Fruit fly (Drosophila melanogaster): ENCODE results near the gene fy.
A peak's percentile ranks its signal among the peaks of the same experiment; 100 is the strongest.

fy gene

dm6 chr2L:8384108-8384601 lies 18.9 kb downstream of the fy start, which contains the start of the genes Dad1 and CG13384 (continued):
- TF ChIP-seq CG4328 (GFP tag; optimal IDR thresholded peaks at IDR 0.05) (peak; percentile 89), CG33557 (GFP tag; optimal IDR thresholded peaks at IDR 0.05) (peak; percentile 93), CG12236 (GFP tag; optimal IDR thresholded peaks at IDR 0.05) (no peak), peb (GFP tag; IDR thresholded peaks at IDR 0.05) (peak; percentile 85), HmgZ (tag; optimal IDR thresholded peaks at IDR 0.05) (peak; percentile 86), CG17612 (GFP tag; IDR thresholded peaks at IDR 0.05) (peak; percentile 82), disco-r (GFP tag; optimal IDR thresholded peaks at IDR 0.05) (no peak), CG9797 (GFP tag; optimal IDR thresholded peaks at IDR 0.05) (peak; percentile 69), Pdp1 (GFP tag; optimal IDR thresholded peaks at IDR 0.05) (peak; percentile 49 to 74), shn (GFP tag; optimal IDR thresholded peaks at IDR 0.05) (peak; percentile 35), al (GFP tag; IDR thresholded peaks at IDR 0.05) (peak; percentile 95), Asciz (GFP tag; optimal IDR thresholded peaks at IDR 0.05) (peak; percentile 80), Blimp-1 (GFP tag; optimal IDR thresholded peaks at IDR 0.05) (peak; percentile 88), dmrt11E (tag; optimal IDR thresholded peaks at IDR 0.05) (peak; percentile 91), jing (GFP tag; optimal IDR thresholded peaks at IDR 0.05) (no peak), Dref (GFP tag; IDR thresholded peaks at IDR 0.05) (peak; percentile 61), Doc2 (GFP tag; IDR thresholded peaks at IDR 0.05) (0 out of 2 replicates have a peak, but pooled peaks have one; percentile 22), CG15696 (tag; optimal IDR thresholded peaks at IDR 0.05) (peak; percentile 94), otp (GFP tag; IDR thresholded peaks at IDR 0.05) (0 out of 3 replicates have a peak, but pooled peaks have one; percentile 55), pb (GFP tag; optimal IDR thresholded peaks at IDR 0.05) (no peak), CG16813 (GFP tag; IDR thresholded peaks at IDR 0.05; ENCODE audit: partially characterized antibody) (peak; percentile 51; the same call in 1 of the 3 replicates), CG11560 (tag; IDR thresholded peaks at IDR 0.05) (peak; percentile 82), Dbx (GFP tag; IDR thresholded peaks at IDR 0.05) (peak; percentile 93), sc (optimal IDR thresholded peaks at IDR 0.05) (no peak), sc (GFP tag; optimal IDR thresholded peaks at IDR 0.05) (peak; percentile 72), phol (tag; optimal IDR thresholded peaks at IDR 0.05) (peak; percentile 94), CG1529 (GFP tag; optimal IDR thresholded peaks at IDR 0.05) (peak; percentile 81), dysf (GFP tag; IDR thresholded peaks at IDR 0.05) (peak; percentile 96), kni (GFP tag; optimal IDR thresholded peaks at IDR 0.05) (peak; percentile 59), lov (optimal IDR thresholded peaks at IDR 0.05) (no peak), lov (GFP tag; IDR thresholded peaks at IDR 0.05) (no peak), Sin3A (optimal IDR thresholded peaks at IDR 0.05) (no peak), jigr1 (GFP tag; IDR thresholded peaks at IDR 0.05) (peak; percentile 73; the same call in 2 of the 3 replicates), sens (GFP tag) (peak; percentile 68), CG7963 (GFP tag; IDR thresholded peaks at IDR 0.05; ENCODE audit: partially characterized antibody) (no peak), Trl (optimal IDR thresholded peaks at IDR 0.05) (no peak), Trl (GFP tag; optimal IDR thresholded peaks at IDR 0.05) (peak; percentile 55), CG8478 (optimal IDR thresholded peaks at IDR 0.05) (no peak), ash1 (GFP tag; optimal IDR thresholded peaks at IDR 0.05) (no peak), Ravus (GFP tag; IDR thresholded peaks at IDR 0.05) (peak; percentile 46), ken (GFP tag; IDR thresholded peaks at IDR 0.05) (peak; percentile 81), gce (GFP tag; IDR thresholded peaks at IDR 0.05) (peak; percentile 40; the same call in 1 of the 3 replicates), CG10654 (GFP tag; optimal IDR thresholded peaks at IDR 0.05) (peak; percentile 80), chm (GFP tag; IDR thresholded peaks at IDR 0.05) (peak; percentile 70; the same call in 1 of the 2 replicates), pum (GFP tag; optimal IDR thresholded peaks at IDR 0.05) (peak; percentile 48), Awh (GFP tag; IDR thresholded peaks at IDR 0.05) (peak; percentile 68), CG16779 (GFP tag; IDR thresholded peaks at IDR 0.05) (0 out of 2 replicates have a peak, but pooled peaks have one; percentile 19), sens-2 (GFP tag; IDR thresholded peaks at IDR 0.05) (no peak), unc-4 (GFP tag; IDR thresholded peaks at IDR 0.05; ENCODE audit: partially characterized antibody) (0 out of 2 replicates have a peak, but pooled peaks have one; percentile 51), NFAT (GFP tag; IDR thresholded peaks at IDR 0.05) (peak; percentile 81), sna (GFP tag; IDR thresholded peaks at IDR 0.05; ENCODE audit: partially characterized antibody) (no peak), CG9727 (GFP tag; optimal IDR thresholded peaks at IDR 0.05) (peak; percentile 93)
